Worm (Caenorhabditis elegans): ENCODE results near the gene R03H10.6.

DNA sequence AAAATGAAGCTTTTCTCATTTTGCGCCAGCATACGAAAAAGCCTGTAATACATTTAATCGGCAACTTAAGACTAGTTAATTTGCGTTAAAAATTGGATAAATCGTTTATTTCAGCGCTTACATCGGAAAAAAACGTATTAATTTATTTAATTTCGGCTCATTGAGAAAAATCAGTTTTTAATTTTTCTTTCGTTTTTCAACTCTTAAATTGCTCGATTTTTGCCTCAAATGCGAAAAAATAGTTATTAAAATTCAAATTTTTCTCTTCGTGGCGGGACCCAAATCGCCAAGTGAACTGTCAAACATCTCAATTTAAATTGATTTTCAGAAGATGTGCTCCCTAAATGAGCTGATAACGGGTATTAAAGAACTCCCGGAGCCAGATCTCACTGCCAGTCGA, 49.7 kb upstream of the R03H10.6 start, which contains the start of gene C16A11.5:
- TF ChIP-seq ceh-82 (tag; optimal IDR thresholded peaks at IDR 0.05) (no peak), nhr-10 (tag; optimal IDR thresholded peaks at IDR 0.05) (no peak), zag-1 (tag; optimal IDR thresholded peaks at IDR 0.05) (no peak), mbf-1 (tag; optimal IDR thresholded peaks at IDR 0.05) (no peak), snpc-4 (tag; optimal IDR thresholded peaks at IDR 0.05) (no peak), skn-1 (tag; optimal IDR thresholded peaks at IDR 0.05) (no peak), nhr-237 (tag; optimal IDR thresholded peaks at IDR 0.05) (no peak), nhr-129 (tag; optimal IDR thresholded peaks at IDR 0.05) (no peak)
